Worm (Caenorhabditis elegans) whole organism, midembryonic: Measurements from ENCODE around the gene nhr-135.

Source experiments
- flt-1 ChIP-seq: fragments of 200-800 bp; sonication (Bioruptor generic); IDR thresholded peaks from 2 replicates; pipeline ENCODE4 v1.3.6; 2022; ENCODE audit warnings: missing genetic modification characterization, missing compliant biosample characterization
- ref-1 ChIP-seq: fragments of 200-800 bp; sonication (Bioruptor generic); conservative IDR thresholded peaks from 2 replicates; pipeline ENCODE4 v1.3.6; 2022; ENCODE audit warnings: missing genetic modification reagents, missing genetic modification characterization, missing compliant biosample characterization
- tab-1 ChIP-seq: fragments of 200-800 bp; sonication (Bioruptor generic); IDR thresholded peaks from 2 replicates; pipeline ENCODE4 v1.3.6; 2022; ENCODE audit warnings: missing genetic modification characterization, missing compliant biosample characterization
- ztf-23 ChIP-seq: fragments of 200-800 bp; sonication (Bioruptor generic); IDR thresholded peaks from 2 replicates; pipeline ENCODE4 v1.3.6; 2022; ENCODE audit warnings: missing genetic modification reagents, missing genetic modification characterization, missing compliant biosample characterization
- ztf-29 ChIP-seq: fragments of 200-800 bp; sonication (Bioruptor generic); IDR thresholded peaks from 2 replicates; pipeline ENCODE4 v1.3.6; 2022; ENCODE audit warnings: missing genetic modification reagents, missing genetic modification characterization, missing compliant biosample characterization

DNA sequence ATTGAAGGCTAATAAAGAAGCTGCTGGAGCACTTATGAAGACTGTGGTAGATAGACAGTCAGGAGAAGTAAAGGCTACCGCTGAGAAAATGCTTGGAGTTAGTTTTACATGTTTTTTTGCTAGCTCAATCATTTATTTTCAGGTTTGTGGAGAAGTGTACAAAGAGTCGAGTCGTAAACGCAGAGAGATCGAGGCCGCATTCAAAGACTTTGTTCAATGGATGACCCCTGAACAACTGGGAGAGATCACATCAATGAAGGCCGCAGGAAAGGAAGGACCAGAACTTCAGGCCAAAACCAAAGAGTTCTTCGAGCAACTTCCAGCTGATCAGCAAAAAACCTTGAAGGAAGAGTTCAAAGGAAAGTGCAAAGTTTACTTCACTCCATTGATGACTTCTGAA lies 14.8 kb downstream of the nhr-135 start:
- TF ChIP-seq tab-1 (GFP tag; lab: Robert Waterston, UW) (no peak), ztf-23 (no peak), flt-1 (GFP tag; lab: Robert Waterston, UW) (no peak), ztf-29 (no peak), ref-1 (no peak)
